Worm (Caenorhabditis elegans) whole organism, L2 larva: ENCODE data around the gene cit-1.2.

Experiments
- C34F6.9 ChIP-seq: fragments of 150-350 bp; optimal IDR thresholded peaks from 2 replicates; lab custom pipeline; 2014; ENCODE audit warnings: missing biosample characterization, missing genetic modification characterization
- F13H6.1 ChIP-seq: sonication (generic microtip); optimal IDR thresholded peaks from 2 replicates; lab custom pipeline; 2016; ENCODE audit warnings: missing genetic modification characterization, missing compliant biosample characterization
- aly-2 ChIP-seq: fragments of 150-350 bp; optimal IDR thresholded peaks from 2 replicates; lab custom pipeline; 2014; ENCODE audit warnings: missing biosample characterization, missing genetic modification characterization
- ama-1 ChIP-seq: fragments of 150-350 bp; optimal IDR thresholded peaks from 2 replicates; lab custom pipeline; 2018; ENCODE audit warnings: inconsistent platforms
- egl-27 ChIP-seq: sonication (generic microtip); optimal IDR thresholded peaks from 3 replicates; lab custom pipeline; 2017; ENCODE audit warnings: missing biosample characterization, missing genetic modification reagents, missing genetic modification characterization
- elt-1 ChIP-seq: fragments of 150-350 bp; optimal IDR thresholded peaks from 2 replicates; lab custom pipeline; 2014; ENCODE audit warnings: missing biosample characterization, missing genetic modification characterization
- fos-1 ChIP-seq: fragments of 150-350 bp; optimal IDR thresholded peaks from 2 replicates; lab custom pipeline; 2014; ENCODE audit warnings: missing biosample characterization, missing genetic modification characterization
- lin-13 ChIP-seq: fragments of 150-350 bp; optimal IDR thresholded peaks from 2 replicates; lab custom pipeline; 2014; ENCODE audit warnings: missing biosample characterization, missing genetic modification reagents, missing genetic modification characterization
- lsy-2 ChIP-seq, 2 experiments: fragments of 150-350 bp in 1 of 2; sonication (generic microtip) in 1 of 2; optimal IDR thresholded peaks; 2 replicates each; lab custom pipeline; 2014 to 2017; ENCODE audit warnings: missing biosample characterization in 2 of 2, missing genetic modification characterization in 2 of 2
- nhr-10 ChIP-seq: sonication (generic microtip); optimal IDR thresholded peaks from 2 replicates; lab custom pipeline; 2017; ENCODE audit warnings: missing biosample characterization, missing genetic modification characterization
- nhr-237 ChIP-seq: fragments of 150-350 bp; optimal IDR thresholded peaks from 2 replicates; lab custom pipeline; 2014; ENCODE audit warnings: missing biosample characterization, missing genetic modification characterization
- nhr-6 ChIP-seq: fragments of 150-350 bp; optimal IDR thresholded peaks from 2 replicates; lab custom pipeline; 2014; ENCODE audit warnings: missing biosample characterization, missing genetic modification characterization
- nhr-77 ChIP-seq: fragments of 150-350 bp; optimal IDR thresholded peaks from 2 replicates; lab custom pipeline; 2014; ENCODE audit warnings: missing biosample characterization, missing genetic modification characterization
- unc-39 ChIP-seq: fragments of 150-350 bp; optimal IDR thresholded peaks from 2 replicates; lab custom pipeline; 2014; ENCODE audit warnings: missing biosample characterization, missing genetic modification characterization

ce11 chrIII:7986585-7987171 lies 23.9 kb upstream of the cit-1.2 start, which contains the start of gene hrpk-2:
- TF ChIP-seq lsy-2 (tag; optimal IDR thresholded peaks at IDR 0.05; lab: Kevin White, UChicago) (no peak), nhr-237 (tag; lab: Kevin White, UChicago) (no peak), F13H6.1 (tag; lab: Kevin White, UChicago) (no peak), unc-39 (no peak), C34F6.9 (tag; lab: Kevin White, UChicago) (no peak), nhr-10 (tag; lab: Kevin White, UChicago) (no peak), aly-2 (tag; lab: Kevin White, UChicago) (no peak), lin-13 (GFP tag; lab: Kevin White, UChicago) (no peak), elt-1 (tag; lab: Kevin White, UChicago) (no peak), fos-1 (tag; lab: Kevin White, UChicago) (no peak), egl-27 (no peak), nhr-6 (tag; lab: Kevin White, UChicago) (no peak), nhr-77 (tag; lab: Kevin White, UChicago) (no peak), ama-1 (lab: Kevin White, UChicago) (no peak)
